Fruit fly (Drosophila melanogaster): ENCODE measurements around the gene CG43335.

CG43335 gene

DNA sequence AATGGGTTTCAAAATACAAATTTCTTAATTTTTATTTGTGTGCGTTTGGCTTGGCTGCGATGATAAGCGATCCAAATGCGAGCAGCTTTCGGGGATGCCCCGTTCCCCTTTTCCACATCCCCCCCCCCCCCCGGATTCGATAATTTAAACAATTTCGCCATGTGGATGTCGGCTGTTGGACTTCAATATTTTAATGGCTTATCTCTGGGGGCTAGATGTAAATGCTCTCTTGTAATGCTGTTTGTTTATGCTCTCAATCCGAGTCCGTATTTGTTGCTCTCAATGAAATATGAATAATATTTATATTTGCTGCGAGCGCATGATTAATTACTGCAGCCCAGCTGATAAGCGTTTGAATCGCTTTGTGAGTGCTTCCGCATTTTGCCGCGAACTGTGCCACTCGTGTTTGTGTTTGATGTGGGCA is 42.3 kb downstream of the CG43335 start (continued):
- TF ChIP-seq CG7372 (GFP tag; IDR thresholded peaks at IDR 0.05) (no peak), corto (GFP tag; optimal IDR thresholded peaks at IDR 0.05) (no peak), Neu2 (GFP tag; optimal IDR thresholded peaks at IDR 0.05; ENCODE audit: borderline replicate concordance) (no peak), CG11504 (tag; optimal IDR thresholded peaks at IDR 0.05) (peak; percentile 27), Optix (GFP tag; IDR thresholded peaks at IDR 0.05) (no peak), toy (GFP tag; IDR thresholded peaks at IDR 0.05) (no peak), sug (tag; optimal IDR thresholded peaks at IDR 0.05) (peak; percentile 23), Nf-YA (GFP tag; IDR thresholded peaks at IDR 0.05) (no peak), CG17361 (GFP tag; IDR thresholded peaks at IDR 0.05) (no peak), gsb (GFP tag; IDR thresholded peaks at IDR 0.05) (no peak), CG8944 (GFP tag; optimal IDR thresholded peaks at IDR 0.05) (no peak), CG16863 (GFP tag; optimal IDR thresholded peaks at IDR 0.05) (no peak), bcd (GFP tag; optimal IDR thresholded peaks at IDR 0.05) (no peak), Trl (optimal IDR thresholded peaks at IDR 0.05) (peak in 1 of 2 experiments; percentile 11), Trl (GFP tag; optimal IDR thresholded peaks at IDR 0.05) (no peak), Rfx (GFP tag; IDR thresholded peaks at IDR 0.05) (no peak), Tbp (GFP tag; optimal IDR thresholded peaks at IDR 0.05) (no peak), pnt (GFP tag; optimal IDR thresholded peaks at IDR 0.05) (no peak), CG13775 (GFP tag; optimal IDR thresholded peaks at IDR 0.05) (no peak), mam (GFP tag; optimal IDR thresholded peaks at IDR 0.05) (no peak), gem (tag; optimal IDR thresholded peaks at IDR 0.05) (peak; percentile 17), unpg (GFP tag; optimal IDR thresholded peaks at IDR 0.05) (no peak), Atf-2 (GFP tag; optimal IDR thresholded peaks at IDR 0.05) (no peak), CG9727 (GFP tag; optimal IDR thresholded peaks at IDR 0.05) (peak; percentile 13), CG8478 (optimal IDR thresholded peaks at IDR 0.05) (no peak), lab (GFP tag; optimal IDR thresholded peaks at IDR 0.05) (peak; percentile 43), ase (GFP tag; IDR thresholded peaks at IDR 0.05) (0 out of 3 replicates have a peak, but pooled peaks have one; percentile 18), CG2120 (GFP tag; optimal IDR thresholded peaks at IDR 0.05) (no peak), Max (GFP tag; optimal IDR thresholded peaks at IDR 0.05) (no peak), bigmax (GFP tag; optimal IDR thresholded peaks at IDR 0.05) (no peak), CG11560 (tag; IDR thresholded peaks at IDR 0.05) (no peak), CG3407 (GFP tag; optimal IDR thresholded peaks at IDR 0.05) (peak; percentile 46), Scr (GFP tag; IDR thresholded peaks at IDR 0.05; ENCODE audit: partially characterized antibody) (no peak), HmgZ (tag; optimal IDR thresholded peaks at IDR 0.05) (no peak), CG2678 (tag; optimal IDR thresholded peaks at IDR 0.05) (peak; percentile 46), CG10274 (GFP tag; optimal IDR thresholded peaks at IDR 0.05) (no peak), slbo (GFP tag; IDR thresholded peaks at IDR 0.05) (no peak), kay (GFP tag; optimal IDR thresholded peaks at IDR 0.05) (peak; percentile 11), Vsx1 (GFP tag; optimal IDR thresholded peaks at IDR 0.05) (no peak), CG3163 (GFP tag; optimal IDR thresholded peaks at IDR 0.05) (no peak), CG13287 (GFP tag; IDR thresholded peaks at IDR 0.05; ENCODE audit: partially characterized antibody) (no peak), CG7786 (GFP tag; optimal IDR thresholded peaks at IDR 0.05) (no peak), CG4360 (GFP tag; IDR thresholded peaks at IDR 0.05) (0 out of 2 replicates have a peak, but pooled peaks have one; percentile 21), TFAM (GFP tag; optimal IDR thresholded peaks at IDR 0.05) (no peak), tap (tag; optimal IDR thresholded peaks at IDR 0.05) (no peak), CG17912 (GFP tag; optimal IDR thresholded peaks at IDR 0.05) (no peak), bowl (GFP tag; IDR thresholded peaks at IDR 0.05) (no peak), seq (GFP tag; IDR thresholded peaks at IDR 0.05) (no peak), CG3995 (GFP tag; optimal IDR thresholded peaks at IDR 0.05) (no peak), CG4854 (GFP tag; optimal IDR thresholded peaks at IDR 0.05) (peak; percentile 0), CG12744 (GFP tag; optimal IDR thresholded peaks at IDR 0.05) (no peak), Dbx (GFP tag; IDR thresholded peaks at IDR 0.05) (no peak), pfk (GFP tag; optimal IDR thresholded peaks at IDR 0.05) (no peak)
